Worm (Caenorhabditis elegans) whole organism, L3 larva: ENCODE data around the gene sdz-38.
A peak's percentile ranks its signal among the peaks of the same experiment; 100 is the strongest.

Experiments used
- R02D3.7 ChIP-seq: fragments of 150-350 bp; optimal IDR thresholded peaks from 2 replicates; lab custom pipeline; 2014; ENCODE audit warnings: missing biosample characterization, missing genetic modification characterization
- ZK546.5 ChIP-seq: sonication (generic microtip); optimal IDR thresholded peaks from 2 replicates; lab custom pipeline; 2017; ENCODE audit warnings: missing biosample characterization, missing genetic modification characterization
- aly-2 ChIP-seq: fragments of 150-350 bp; optimal IDR thresholded peaks from 2 replicates; lab custom pipeline; 2014; ENCODE audit warnings: missing biosample characterization, missing genetic modification characterization
- ama-1 ChIP-seq: fragments of 150-350 bp; optimal IDR thresholded peaks from 2 replicates; lab custom pipeline; 2018
- ceh-16 ChIP-seq: sonication (generic microtip); optimal IDR thresholded peaks from 2 replicates; lab custom pipeline; 2017; ENCODE audit warnings: missing biosample characterization, missing genetic modification characterization
- ceh-28 ChIP-seq: fragments of 150-350 bp; optimal IDR thresholded peaks from 2 replicates; lab custom pipeline; 2014; ENCODE audit warnings: missing biosample characterization, missing genetic modification reagents, missing genetic modification characterization
- ceh-82 ChIP-seq: fragments of 150-350 bp; optimal IDR thresholded peaks from 2 replicates; lab custom pipeline; 2014; ENCODE audit warnings: missing biosample characterization, missing genetic modification characterization
- ceh-9 ChIP-seq: sonication (generic microtip); optimal IDR thresholded peaks from 2 replicates; lab custom pipeline; 2018; ENCODE audit warnings: missing biosample characterization, missing genetic modification characterization
- daf-12 ChIP-seq: fragments of 150-350 bp; optimal IDR thresholded peaks from 2 replicates; lab custom pipeline; 2014; ENCODE audit warnings: missing biosample characterization, missing genetic modification reagents, missing genetic modification characterization
- egl-27 ChIP-seq: sonication (generic microtip); optimal IDR thresholded peaks from 4 replicates; lab custom pipeline; 2017; ENCODE audit warnings: missing biosample characterization, missing genetic modification reagents, missing genetic modification characterization
- egl-5 ChIP-seq: fragments of 150-350 bp; optimal IDR thresholded peaks from 2 replicates; lab custom pipeline; 2017; ENCODE audit warnings: missing biosample characterization, missing genetic modification reagents, missing genetic modification characterization, inconsistent platforms
- elt-1 ChIP-seq: fragments of 150-350 bp; optimal IDR thresholded peaks from 2 replicates; lab custom pipeline; 2014; ENCODE audit warnings: missing biosample characterization, missing genetic modification characterization
- elt-2 ChIP-seq: sonication (generic microtip); optimal IDR thresholded peaks from 2 replicates; lab custom pipeline; 2016; ENCODE audit warnings: missing genetic modification reagents, mild to moderate bottlenecking, missing genetic modification characterization, missing compliant biosample characterization
- elt-3 ChIP-seq, 3 experiments: fragments of 150-350 bp in 1 of 3; sonication (generic microtip) in 2 of 3; optimal IDR thresholded peaks; 2 replicates in 2 of 3; 4 replicates in 1 of 3; lab custom pipeline; 2014 to 2017; ENCODE audit warnings: missing biosample characterization in 3 of 3, missing genetic modification characterization in 3 of 3
- fkh-10 ChIP-seq: sonication (generic microtip); optimal IDR thresholded peaks from 2 replicates; lab custom pipeline; 2017; ENCODE audit warnings: missing biosample characterization, missing genetic modification reagents, missing genetic modification characterization
- fkh-2 ChIP-seq: fragments of 150-350 bp; optimal IDR thresholded peaks from 2 replicates; lab custom pipeline; 2014; ENCODE audit warnings: missing biosample characterization, missing genetic modification reagents, missing genetic modification characterization
- fos-1 ChIP-seq: fragments of 150-350 bp; optimal IDR thresholded peaks from 2 replicates; lab custom pipeline; 2014; ENCODE audit warnings: missing biosample characterization, missing genetic modification characterization
- hmg-11 ChIP-seq: sonication (generic microtip); optimal IDR thresholded peaks from 2 replicates; lab custom pipeline; 2016; ENCODE audit warnings: missing genetic modification characterization, missing compliant biosample characterization
- jun-1 ChIP-seq: fragments of 150-350 bp; optimal IDR thresholded peaks from 2 replicates; lab custom pipeline; 2014; ENCODE audit warnings: missing biosample characterization, missing genetic modification reagents, missing genetic modification characterization
- lin-15B ChIP-seq: fragments of 150-350 bp; optimal IDR thresholded peaks from 2 replicates; lab custom pipeline; 2014; ENCODE audit warnings: missing biosample characterization, missing genetic modification characterization
- lin-39 ChIP-seq: fragments of 150-350 bp; optimal IDR thresholded peaks from 2 replicates; lab custom pipeline; 2018; ENCODE audit warnings: missing biosample characterization, missing genetic modification reagents, missing genetic modification characterization
- lsy-12 ChIP-seq: sonication (generic microtip); optimal IDR thresholded peaks from 2 replicates; lab custom pipeline; 2016; ENCODE audit warnings: mild to moderate bottlenecking, missing genetic modification characterization, missing compliant biosample characterization
- mdl-1 ChIP-seq: fragments of 150-350 bp; optimal IDR thresholded peaks from 2 replicates; lab custom pipeline; 2014; ENCODE audit warnings: missing biosample characterization, missing genetic modification characterization
- mml-1 ChIP-seq: fragments of 150-350 bp; sonication (generic microtip); optimal IDR thresholded peaks from 3 replicates; lab custom pipeline; 2014; ENCODE audit warnings: missing biosample characterization, missing genetic modification characterization
- nfya-1 ChIP-seq: sonication (generic microtip); optimal IDR thresholded peaks from 2 replicates; lab custom pipeline; 2017; ENCODE audit warnings: missing genetic modification characterization, mild to moderate bottlenecking, missing compliant biosample characterization, antibody characterized with exemption, moderate library complexity; ENCODE audit not compliant: insufficient read depth
- nhr-11 ChIP-seq: fragments of 150-350 bp; optimal IDR thresholded peaks from 2 replicates; lab custom pipeline; 2014; ENCODE audit warnings: missing biosample characterization, missing genetic modification characterization
- nhr-12 ChIP-seq: fragments of 150-350 bp; optimal IDR thresholded peaks from 2 replicates; lab custom pipeline; 2014; ENCODE audit warnings: missing biosample characterization, missing genetic modification characterization
- nhr-237 ChIP-seq: fragments of 150-350 bp; optimal IDR thresholded peaks from 2 replicates; lab custom pipeline; 2014; ENCODE audit warnings: missing biosample characterization, missing genetic modification characterization
- nhr-25 ChIP-seq: sonication (generic microtip); optimal IDR thresholded peaks from 2 replicates; lab custom pipeline; 2017; ENCODE audit warnings: missing biosample characterization, missing genetic modification characterization
- nhr-28 ChIP-seq: fragments of 150-350 bp; optimal IDR thresholded peaks from 2 replicates; lab custom pipeline; 2014; ENCODE audit warnings: missing biosample characterization, missing genetic modification characterization
- nhr-43 ChIP-seq: sonication (generic microtip); optimal IDR thresholded peaks from 2 replicates; lab custom pipeline; 2016; ENCODE audit warnings: mild to moderate bottlenecking, missing genetic modification characterization, missing compliant biosample characterization; ENCODE audit not compliant: poor library complexity, severe bottlenecking
- nhr-67 ChIP-seq: fragments of 150-350 bp; optimal IDR thresholded peaks from 2 replicates; lab custom pipeline; 2014; ENCODE audit warnings: missing biosample characterization, missing genetic modification characterization
- nhr-76 ChIP-seq: fragments of 150-350 bp; sonication (generic microtip); optimal IDR thresholded peaks from 5 replicates; lab custom pipeline; 2014; ENCODE audit warnings: missing biosample characterization, missing genetic modification characterization
- nhr-77 ChIP-seq: fragments of 150-350 bp; optimal IDR thresholded peaks from 2 replicates; lab custom pipeline; 2014; ENCODE audit warnings: missing biosample characterization, missing genetic modification characterization
- pha-4 ChIP-seq: fragments of 150-350 bp; optimal IDR thresholded peaks from 2 replicates; lab custom pipeline; 2014; ENCODE audit warnings: missing biosample characterization, missing genetic modification reagents, missing genetic modification characterization
- pqm-1 ChIP-seq: fragments of 150-350 bp; optimal IDR thresholded peaks from 2 replicates; lab custom pipeline; 2017; ENCODE audit warnings: missing biosample characterization, missing genetic modification characterization, inconsistent platforms
- sea-2 ChIP-seq: fragments of 150-350 bp; sonication (generic microtip); optimal IDR thresholded peaks from 4 replicates; lab custom pipeline; 2014; ENCODE audit warnings: missing biosample characterization, missing genetic modification reagents, missing genetic modification characterization
- skn-1 ChIP-seq: fragments of 150-350 bp; optimal IDR thresholded peaks from 2 replicates; lab custom pipeline; 2014; ENCODE audit warnings: missing biosample characterization, missing genetic modification characterization
- snpc-4 ChIP-seq: fragments of 150-350 bp; optimal IDR thresholded peaks from 2 replicates; lab custom pipeline; 2014; ENCODE audit warnings: missing biosample characterization, missing genetic modification characterization
- tbx-2 ChIP-seq: sonication (generic microtip); optimal IDR thresholded peaks from 2 replicates; lab custom pipeline; 2016; ENCODE audit warnings: mild to moderate bottlenecking, missing genetic modification characterization, missing compliant biosample characterization
- unc-39 ChIP-seq: sonication (generic microtip); optimal IDR thresholded peaks from 4 replicates; lab custom pipeline; 2017; ENCODE audit warnings: missing biosample characterization, missing genetic modification characterization
- unc-62 ChIP-seq: fragments of 150-350 bp; sonication (generic microtip); optimal IDR thresholded peaks from 4 replicates; lab custom pipeline; 2014; ENCODE audit warnings: missing biosample characterization, missing genetic modification reagents, missing genetic modification characterization
- zag-1 ChIP-seq: fragments of 150-350 bp; optimal IDR thresholded peaks from 2 replicates; lab custom pipeline; 2014; ENCODE audit warnings: missing biosample characterization, missing genetic modification characterization
- ztf-11 ChIP-seq: fragments of 150-350 bp; optimal IDR thresholded peaks from 2 replicates; lab custom pipeline; 2014; ENCODE audit warnings: missing biosample characterization, missing genetic modification characterization
- ztf-4 ChIP-seq: fragments of 150-350 bp; optimal IDR thresholded peaks from 2 replicates; lab custom pipeline; 2014; ENCODE audit warnings: missing biosample characterization, missing genetic modification characterization

The sdz-38 gene

ce11 chrII:9948662-9949061 is 33.0 kb downstream of the sdz-38 start:
- TF ChIP-seq unc-62 (GFP tag; lab: Kevin White, UChicago) = no peak
- TF ChIP-seq nhr-25 (tag; lab: Kevin White, UChicago) = no peak
- TF ChIP-seq lin-15B (tag; lab: Kevin White, UChicago) = no peak
- TF ChIP-seq egl-5 (tag; lab: Kevin White, UChicago) = no peak

DNA sequence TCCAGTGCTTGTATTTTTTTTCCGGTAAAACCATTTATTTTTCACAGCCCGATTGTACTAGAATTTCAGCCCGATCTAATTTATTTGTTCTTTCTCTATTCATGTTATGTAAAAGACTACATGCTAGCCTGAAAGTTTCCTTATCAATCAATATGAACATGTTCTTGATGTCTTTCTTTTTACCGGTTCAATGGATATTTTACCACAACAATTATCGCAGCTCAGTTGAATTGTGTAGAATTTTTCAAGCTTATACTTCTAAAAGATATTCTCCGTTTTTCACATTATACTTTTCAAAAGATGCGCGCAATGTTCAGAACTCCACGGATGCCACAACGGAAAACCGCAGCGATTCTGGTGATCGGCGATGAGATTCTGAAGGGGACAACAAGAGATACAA is 37.8 kb downstream of the sdz-38 start, which contains the start of gene flad-1:
Gene flad-1, plus strand, starts transcription at position 301 of the 400 bp plus-strand sequence.
- TF ChIP-seq aly-2 = no peak
- TF ChIP-seq ceh-9 (tag; lab: Kevin White, UChicago) = no peak
- TF ChIP-seq lin-39 = no peak
- no peak for TF ChIP-seq nhr-43
- no peak for TF ChIP-seq fkh-2 (tag; lab: Kevin White, UChicago)
- TF ChIP-seq unc-62 (GFP tag; lab: Kevin White, UChicago) = no peak
- no peak for TF ChIP-seq unc-39 (tag; lab: Kevin White, UChicago)
- no peak for TF ChIP-seq sea-2 (GFP tag; lab: Kevin White, UChicago)
- no peak for TF ChIP-seq jun-1
- no peak for TF ChIP-seq nhr-11 (tag; lab: Kevin White, UChicago)
- TF ChIP-seq mdl-1 (tag; lab: Kevin White, UChicago) = no peak
- no peak for TF ChIP-seq R02D3.7
- TF ChIP-seq pqm-1 (tag; lab: Kevin White, UChicago) = no peak
- TF ChIP-seq ceh-16 (tag; lab: Kevin White, UChicago) = no peak
- TF ChIP-seq nhr-67 (tag; lab: Kevin White, UChicago) = no peak
- no peak for TF ChIP-seq nhr-76
- no peak for TF ChIP-seq pha-4 (tag; lab: Kevin White, UChicago)
- no peak for TF ChIP-seq nfya-1 (tag; lab: Kevin White, UChicago)
- TF ChIP-seq fos-1 (tag; lab: Kevin White, UChicago) = no peak

ce11 chrII:9943246-9943645 is 38.4 kb downstream of the sdz-38 start:
- no peak for TF ChIP-seq nhr-12

ce11 chrII:9940430-9940829 is 41.2 kb downstream of the sdz-38 start, which contains the start of gene ufd-3:
TSS of gene ufd-3 (plus strand) at chrII:9940753.
- TF ChIP-seq aly-2 (no peak), ceh-28 (tag; lab: Kevin White, UChicago) (peak; percentile 46), ztf-11 (no peak), sea-2 (GFP tag; lab: Kevin White, UChicago) (no peak), nhr-77 (no peak), skn-1 (tag; lab: Kevin White, UChicago) (peak; percentile 91), lsy-12 (tag; lab: Kevin White, UChicago) (peak; percentile 39), nfya-1 (tag; lab: Kevin White, UChicago) (peak; percentile 91), fos-1 (tag; lab: Kevin White, UChicago) (no peak), nhr-67 (tag; lab: Kevin White, UChicago) (no peak), lin-39 (peak; percentile 81), ceh-9 (tag; lab: Kevin White, UChicago) (no peak), nhr-28 (tag; lab: Kevin White, UChicago) (no peak), lin-15B (tag; lab: Kevin White, UChicago) (peak; percentile 94), ceh-82 (no peak), mml-1 (tag; lab: Kevin White, UChicago) (no peak), ztf-4 (tag; lab: Kevin White, UChicago) (no peak), egl-27 (tag; lab: Kevin White, UChicago) (peak; percentile 7), elt-3 (tag; optimal IDR thresholded peaks at IDR 0.05; lab: Kevin White, UChicago) (no peak), ama-1 (lab: Kevin White, UChicago) (peak; percentile 33), nhr-25 (tag; lab: Kevin White, UChicago) (peak; percentile 76), snpc-4 (tag; lab: Kevin White, UChicago) (peak; percentile 70), mdl-1 (tag; lab: Kevin White, UChicago) (no peak), unc-39 (tag; lab: Kevin White, UChicago) (no peak), ceh-16 (tag; lab: Kevin White, UChicago) (no peak), nhr-43 (peak; percentile 90), fkh-10 (GFP tag; lab: Kevin White, UChicago) (no peak), unc-62 (GFP tag; lab: Kevin White, UChicago) (no peak), pha-4 (tag; lab: Kevin White, UChicago) (peak; percentile 96), pqm-1 (tag; lab: Kevin White, UChicago) (peak; percentile 42), tbx-2 (tag; lab: Kevin White, UChicago) (peak; percentile 14), daf-12 (tag; lab: Kevin White, UChicago) (no peak), elt-1 (tag; lab: Kevin White, UChicago) (no peak), ZK546.5 (tag; lab: Kevin White, UChicago) (no peak), nhr-237 (tag; lab: Kevin White, UChicago) (no peak), nhr-11 (tag; lab: Kevin White, UChicago) (peak; percentile 72), nhr-12 (no peak), fkh-2 (tag; lab: Kevin White, UChicago) (no peak), zag-1 (tag; lab: Kevin White, UChicago) (no peak), jun-1 (no peak), elt-2 (tag; lab: Kevin White, UChicago) (peak; percentile 29), R02D3.7 (peak; percentile 65), hmg-11 (tag; lab: Kevin White, UChicago) (peak; percentile 37)
